Fruit fly (Drosophila melanogaster) whole organism: ENCODE data around the gene Ccdc58.

Source experiments
- pan ChIP-seq: fragments of >200 bp; optimal IDR thresholded peaks from 2 replicates; lab custom pipeline; 2017
- psq ChIP-seq: fragments of >200 bp; optimal IDR thresholded peaks from 2 replicates; lab custom pipeline; 2017

- TF ChIP-seq pan (lab: Kevin White, UChicago): no peak
- no peak for TF ChIP-seq psq
Measured at dm6 chr3L:19812491-19812890, 7.5 kb downstream of the Ccdc58 start.
